Fruit fly (Drosophila melanogaster): Measurements from ENCODE around the gene Stip1.

The Stip1 gene

dm6 chr2L:305646-306045 lies 10.7 kb downstream of the Stip1 start, which contains the start of gene Plc21C (continued):
- peak; percentile 43 for TF ChIP-seq lz (GFP tag; optimal IDR thresholded peaks at IDR 0.05)
- no peak for TF ChIP-seq CG8632 (GFP tag; optimal IDR thresholded peaks at IDR 0.05)
- no peak for TF ChIP-seq CG6163 (GFP tag; IDR thresholded peaks at IDR 0.05)
- TF ChIP-seq CG1621 (tag; optimal IDR thresholded peaks at IDR 0.05) = no peak
- TF ChIP-seq Hr4 (GFP tag; optimal IDR thresholded peaks at IDR 0.05) = peak; percentile 40
- no peak for TF ChIP-seq pdm3 (GFP tag; optimal IDR thresholded peaks at IDR 0.05)
- TF ChIP-seq CG3032 (tag; optimal IDR thresholded peaks at IDR 0.05) = peak; percentile 32
- TF ChIP-seq achi (GFP tag; optimal IDR thresholded peaks at IDR 0.05) = no peak
- TF ChIP-seq Ets21C (GFP tag; optimal IDR thresholded peaks at IDR 0.05) = peak; percentile 47
- no peak for TF ChIP-seq net (GFP tag; optimal IDR thresholded peaks at IDR 0.05)
- peak; percentile 29 for TF ChIP-seq OdsH (GFP tag; optimal IDR thresholded peaks at IDR 0.05)
- peak; percentile 55 for TF ChIP-seq Hr39 (GFP tag; optimal IDR thresholded peaks at IDR 0.05)
- peak; percentile 51 for TF ChIP-seq esn (GFP tag; optimal IDR thresholded peaks at IDR 0.05)

dm6 chr2L:306188-306927 lies 11.4 kb downstream of the Stip1 start:
- TF ChIP-seq Ets21C (GFP tag; optimal IDR thresholded peaks at IDR 0.05) (no peak), esn (GFP tag; optimal IDR thresholded peaks at IDR 0.05) (no peak), CG3919 (GFP tag; optimal IDR thresholded peaks at IDR 0.05) (no peak), CG15336 (GFP tag; IDR thresholded peaks at IDR 0.05) (no peak), Gug (GFP tag; IDR thresholded peaks at IDR 0.05) (peak; percentile 8; the same call in 1 of the 2 replicates), dac (GFP tag; optimal IDR thresholded peaks at IDR 0.05) (no peak), cyc (GFP tag; optimal IDR thresholded peaks at IDR 0.05) (no peak), eg (GFP tag; IDR thresholded peaks at IDR 0.05) (0 out of 3 replicates have a peak, but pooled peaks have one; percentile 8), CG7368 (GFP tag; optimal IDR thresholded peaks at IDR 0.05) (no peak), vri (GFP tag; optimal IDR thresholded peaks at IDR 0.05) (peak; percentile 61), salr (GFP tag; optimal IDR thresholded peaks at IDR 0.05) (no peak), CG31627 (GFP tag; optimal IDR thresholded peaks at IDR 0.05) (no peak), lz (GFP tag; optimal IDR thresholded peaks at IDR 0.05) (no peak), dsx (GFP tag; optimal IDR thresholded peaks at IDR 0.05; ENCODE audit: poor library complexity, severe bottlenecking) (no peak), CG6808 (GFP tag; optimal IDR thresholded peaks at IDR 0.05) (no peak), Eip78C (GFP tag) (no peak), CG8319 (GFP tag; optimal IDR thresholded peaks at IDR 0.05) (no peak), Hr4 (GFP tag; optimal IDR thresholded peaks at IDR 0.05) (no peak), Sox14 (GFP tag; optimal IDR thresholded peaks at IDR 0.05) (no peak), CG34406 (GFP tag; optimal IDR thresholded peaks at IDR 0.05) (no peak), CG9139 (GFP tag; optimal IDR thresholded peaks at IDR 0.05) (no peak), OdsH (GFP tag; optimal IDR thresholded peaks at IDR 0.05) (no peak), CG6854 (GFP tag; optimal IDR thresholded peaks at IDR 0.05) (no peak), CG6163 (GFP tag; IDR thresholded peaks at IDR 0.05) (0 out of 3 replicates have a peak, but pooled peaks have one; percentile 12), svp (GFP tag) (peak; percentile 94), fkh (GFP tag; optimal IDR thresholded peaks at IDR 0.05) (peak; percentile 24), Met (GFP tag; optimal IDR thresholded peaks at IDR 0.05) (no peak), CG11294 (GFP tag; IDR thresholded peaks at IDR 0.05) (no peak)

DNA sequence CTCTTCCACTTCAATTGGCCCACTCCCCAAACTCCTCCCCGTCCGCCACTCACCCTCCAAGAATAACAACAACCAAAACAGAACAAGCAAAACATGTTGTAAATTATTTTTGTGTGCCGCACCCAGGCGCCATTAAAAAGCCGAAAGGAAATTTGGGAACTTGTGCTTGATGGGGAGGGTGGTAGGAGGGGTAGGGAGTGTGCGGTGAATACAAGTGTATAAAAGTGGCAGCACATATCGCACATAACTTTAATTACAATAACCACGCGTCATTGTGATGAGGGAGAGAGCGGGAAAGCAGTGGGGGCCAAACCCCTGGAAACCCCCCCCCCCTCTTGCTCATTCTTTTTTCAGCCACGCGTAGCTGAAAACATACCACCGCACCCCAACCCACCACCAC lies 12.2 kb downstream of the Stip1 start:
- no peak for TF ChIP-seq CG3032 (tag; optimal IDR thresholded peaks at IDR 0.05)
- no peak for TF ChIP-seq cyc (GFP tag; optimal IDR thresholded peaks at IDR 0.05)
- TF ChIP-seq Gug (GFP tag; IDR thresholded peaks at IDR 0.05) = no peak
- no peak for TF ChIP-seq dsx (GFP tag; optimal IDR thresholded peaks at IDR 0.05; ENCODE audit: poor library complexity, severe bottlenecking)
- no peak for TF ChIP-seq CG15336 (GFP tag; IDR thresholded peaks at IDR 0.05)
- TF ChIP-seq CG8319 (GFP tag; optimal IDR thresholded peaks at IDR 0.05) = no peak
- TF ChIP-seq Smox (GFP tag; optimal IDR thresholded peaks at IDR 0.05) = no peak
